Fruit fly (Drosophila melanogaster): Measurements from ENCODE around the gene Med.

DNA sequence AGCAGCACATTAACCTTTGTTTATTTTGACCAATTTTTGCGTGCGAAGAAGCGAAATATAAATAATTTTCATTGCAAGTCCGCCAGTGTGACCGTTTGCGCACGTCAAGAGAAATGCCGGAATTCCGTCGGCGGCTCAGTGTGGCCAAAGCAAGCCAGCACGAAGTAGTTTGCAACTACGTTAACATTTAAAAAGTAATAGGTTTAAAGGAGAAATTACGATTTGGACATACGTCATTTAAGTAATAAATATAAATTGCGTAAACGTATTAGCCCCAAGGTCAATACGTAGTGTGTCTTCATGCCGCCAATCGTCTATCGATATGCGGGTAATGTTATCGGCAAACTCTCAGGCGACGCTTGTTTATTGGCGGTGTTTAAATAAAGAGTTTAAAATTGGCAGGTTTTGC is 30.3 kb upstream of the Med start, which contains the start of the genes pygo and rod:
- TF ChIP-seq CTCF (optimal IDR thresholded peaks at IDR 0.05): no peak
- no peak for TF ChIP-seq CG8478 (optimal IDR thresholded peaks at IDR 0.05)
